Fruit fly (Drosophila melanogaster): Measurements from ENCODE around the gene CG17104.

Gene CG17104

DNA sequence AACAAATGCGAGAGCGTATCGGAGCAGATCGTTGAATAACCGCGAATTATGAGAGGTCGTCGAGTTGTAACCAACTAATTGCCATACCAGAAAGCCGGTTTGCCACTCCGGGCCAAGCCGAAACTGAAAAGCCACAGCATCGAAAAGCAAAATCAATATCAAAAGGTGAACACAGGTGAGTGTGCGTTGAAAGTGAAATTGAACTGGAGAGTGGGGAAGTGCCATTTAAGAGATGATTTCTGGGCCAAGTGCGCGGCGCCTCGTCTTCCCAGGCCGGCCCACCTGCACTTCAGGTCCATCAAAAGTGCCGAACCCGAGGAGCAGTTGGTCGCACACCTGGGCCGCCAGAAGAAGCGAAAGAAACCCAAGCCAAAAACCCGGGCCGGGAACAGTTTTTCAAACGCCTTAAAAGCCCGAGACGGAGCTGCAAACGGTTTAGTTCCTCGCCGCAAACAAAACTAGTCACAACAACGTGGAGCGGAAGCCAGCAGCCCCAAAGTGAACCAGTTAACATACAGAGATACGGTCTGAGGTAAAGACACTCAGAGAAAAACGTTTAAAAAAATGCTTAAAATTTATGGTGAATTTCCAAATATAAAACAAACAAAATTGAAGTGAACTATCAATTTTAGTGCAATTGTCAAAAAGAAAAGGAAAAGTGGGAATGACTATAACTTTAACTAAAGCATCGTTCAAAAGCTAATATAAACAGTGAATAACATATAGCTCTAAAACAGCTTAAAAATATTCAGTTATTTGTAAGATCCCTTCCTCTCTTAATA lies at the start of gene CG17104 (continued):
- TF ChIP-seq CG7839 (tag; optimal IDR thresholded peaks at IDR 0.05) (peak; percentile 42), CG30403 (GFP tag; optimal IDR thresholded peaks at IDR 0.05) (peak; percentile 51), stwl (tag; optimal IDR thresholded peaks at IDR 0.05) (no peak), CG7357 (GFP tag; IDR thresholded peaks at IDR 0.05) (no peak), CoRest (tag; optimal IDR thresholded peaks at IDR 0.05) (peak; percentile 44), Fer1 (GFP tag; optimal IDR thresholded peaks at IDR 0.05) (peak; percentile 40), CG11504 (tag; optimal IDR thresholded peaks at IDR 0.05) (peak; percentile 59), CG13775 (GFP tag; optimal IDR thresholded peaks at IDR 0.05) (no peak), H15 (GFP tag; IDR thresholded peaks at IDR 0.05) (no peak), CkIIα-i1 (GFP tag; IDR thresholded peaks at IDR 0.05) (no peak), Bdp1 (GFP tag; optimal IDR thresholded peaks at IDR 0.05) (no peak), bcd (GFP tag; optimal IDR thresholded peaks at IDR 0.05) (peak; percentile 4), vnd (GFP tag; IDR thresholded peaks at IDR 0.05; ENCODE audit: partially characterized antibody) (no peak), CG10267 (tag; optimal IDR thresholded peaks at IDR 0.05) (peak; percentile 5), CG4360 (GFP tag; IDR thresholded peaks at IDR 0.05) (no peak), CG6683 (GFP tag; optimal IDR thresholded peaks at IDR 0.05) (no peak), sd (tag; optimal IDR thresholded peaks at IDR 0.05) (peak; percentile 35), GATAe (GFP tag; conservative IDR thresholded peaks at IDR 0.05) (no peak), HLH3B (GFP tag; IDR thresholded peaks at IDR 0.05) (0 out of 2 replicates have a peak, but pooled peaks have one; percentile 28), CG3726 (GFP tag; IDR thresholded peaks at IDR 0.05) (no peak), CG18764 (GFP tag; optimal IDR thresholded peaks at IDR 0.05) (no peak), CG12155 (GFP tag; optimal IDR thresholded peaks at IDR 0.05) (peak; percentile 5), Meics (GFP tag; optimal IDR thresholded peaks at IDR 0.05) (peak; percentile 36), sc (optimal IDR thresholded peaks at IDR 0.05) (no peak), sc (GFP tag; optimal IDR thresholded peaks at IDR 0.05) (no peak), NfI (GFP tag; optimal IDR thresholded peaks at IDR 0.05) (no peak), CG3163 (GFP tag; optimal IDR thresholded peaks at IDR 0.05) (no peak), zen2 (GFP tag; IDR thresholded peaks at IDR 0.05; ENCODE audit: partially characterized antibody) (no peak), CG17385 (GFP tag; optimal IDR thresholded peaks at IDR 0.05) (peak; percentile 34), Nf-YA (GFP tag; IDR thresholded peaks at IDR 0.05) (no peak), CG6813 (GFP tag; optimal IDR thresholded peaks at IDR 0.05) (no peak), CG12744 (GFP tag; optimal IDR thresholded peaks at IDR 0.05) (no peak), Doc2 (GFP tag; IDR thresholded peaks at IDR 0.05) (no peak), Rx (GFP tag; IDR thresholded peaks at IDR 0.05) (no peak), dysf (GFP tag; IDR thresholded peaks at IDR 0.05) (peak; percentile 43; the same call in 1 of the 3 replicates), oc (tag; optimal IDR thresholded peaks at IDR 0.05) (no peak), usp (GFP tag; optimal IDR thresholded peaks at IDR 0.05) (no peak), CG6175 (GFP tag; IDR thresholded peaks at IDR 0.05) (no peak), NC2β (GFP tag; optimal IDR thresholded peaks at IDR 0.05) (no peak), CG9797 (GFP tag; optimal IDR thresholded peaks at IDR 0.05) (no peak), CG7928 (GFP tag; optimal IDR thresholded peaks at IDR 0.05) (no peak), CG17361 (GFP tag; IDR thresholded peaks at IDR 0.05) (no peak), CG11560 (tag; IDR thresholded peaks at IDR 0.05) (no peak), CG11093 (GFP tag; IDR thresholded peaks at IDR 0.05) (no peak), CG2712 (tag; optimal IDR thresholded peaks at IDR 0.05) (no peak), CG13287 (GFP tag; IDR thresholded peaks at IDR 0.05; ENCODE audit: partially characterized antibody) (no peak), gt (GFP tag; IDR thresholded peaks at IDR 0.05) (no peak), CG3847 (GFP tag; IDR thresholded peaks at IDR 0.05) (0 out of 2 replicates have a peak, but pooled peaks have one; percentile 21), CG10462 (GFP tag; optimal IDR thresholded peaks at IDR 0.05) (no peak), ab (GFP tag; optimal IDR thresholded peaks at IDR 0.05) (no peak), CG6272 (GFP tag; IDR thresholded peaks at IDR 0.05) (no peak)
